Worm (Caenorhabditis elegans) whole organism, L4 larva: Measurements from ENCODE around the gene F42C5.9.
"Not testable (repeated sequence)": the region's sequence is repeated elsewhere in the genome, so short reads cannot be mapped to it uniquely, and the experiment has no call there.

Source experiments
- D1046.2 ChIP-seq: fragments of 200-800 bp; sonication (Bioruptor generic); IDR thresholded peaks from 2 replicates; pipeline ENCODE4 v1.3.6; 2022; ENCODE audit warnings: missing genetic modification characterization, missing compliant biosample characterization
- F10B5.3 ChIP-seq: sonication (generic microtip); optimal IDR thresholded peaks from 2 replicates; lab custom pipeline; 2016; ENCODE audit warnings: mild to moderate bottlenecking, missing genetic modification characterization, missing compliant biosample characterization
- F44E2.7 ChIP-seq: fragments of 200-800 bp; sonication (Bioruptor generic); IDR thresholded peaks from 2 replicates; pipeline ENCODE4 v2.1.2; 2022; ENCODE audit warnings: missing genetic modification characterization, missing compliant biosample characterization
- F49E8.2 ChIP-seq: sonication (generic microtip); optimal IDR thresholded peaks from 2 replicates; lab custom pipeline; 2016; ENCODE audit warnings: missing compliant biosample characterization, mild to moderate bottlenecking, missing genetic modification characterization, borderline replicate concordance
- T20F7.1 ChIP-seq: fragments of 200-800 bp; sonication (Bioruptor generic); optimal IDR thresholded peaks from 2 replicates; lab custom pipeline; 2018; ENCODE audit warnings: mild to moderate bottlenecking, missing genetic modification characterization, missing compliant biosample characterization
- T26A8.4 ChIP-seq: fragments of 200-800 bp; sonication (Bioruptor generic); IDR thresholded peaks from 2 replicates; pipeline ENCODE4 v1.3.6; 2022; ENCODE audit warnings: missing genetic modification characterization, missing compliant biosample characterization
- aha-1 ChIP-seq: fragments of 150-350 bp; peaks from one replicate; lab custom pipeline; 2014; ENCODE audit warnings: missing biosample characterization, missing genetic modification characterization
- aly-2 ChIP-seq: sonication (generic microtip); optimal IDR thresholded peaks from 2 replicates; lab custom pipeline; 2018; ENCODE audit warnings: missing biosample characterization, missing genetic modification characterization
- arid-1 ChIP-seq: fragments of 200-800 bp; sonication (Bioruptor generic); conservative IDR thresholded peaks from 2 replicates; pipeline ENCODE4 v1.3.6; 2022; ENCODE audit warnings: missing genetic modification reagents, missing genetic modification characterization, missing compliant biosample characterization
- ceh-28 ChIP-seq: fragments of 150-350 bp; optimal IDR thresholded peaks from 2 replicates; lab custom pipeline; 2014; ENCODE audit warnings: missing biosample characterization, missing genetic modification reagents, missing genetic modification characterization
- ceh-44 ChIP-seq: fragments of 200-800 bp; sonication (Bioruptor generic); IDR thresholded peaks from 2 replicates; pipeline ENCODE4 v1.3.6; 2022; ENCODE audit warnings: missing genetic modification reagents, missing genetic modification characterization, missing compliant biosample characterization
- ceh-82 ChIP-seq: sonication (generic microtip); optimal IDR thresholded peaks from 2 replicates; lab custom pipeline; 2017; ENCODE audit warnings: missing biosample characterization, missing genetic modification characterization
- ces-1 ChIP-seq: fragments of 150-350 bp; sonication (generic microtip); optimal IDR thresholded peaks from 4 replicates; lab custom pipeline; 2014; ENCODE audit warnings: missing biosample characterization, missing genetic modification reagents, missing genetic modification characterization
- cey-2 ChIP-seq: sonication (generic microtip); optimal IDR thresholded peaks from 3 replicates; lab custom pipeline; 2017; ENCODE audit warnings: missing genetic modification characterization, mild to moderate bottlenecking, missing compliant biosample characterization, antibody characterized with exemption, borderline replicate concordance; ENCODE audit not compliant: insufficient read depth
- daf-8 ChIP-seq: fragments of 200-800 bp; sonication (Bioruptor generic); IDR thresholded peaks from 2 replicates; pipeline ENCODE4 v1.3.6; 2022; ENCODE audit warnings: missing genetic modification characterization, missing compliant biosample characterization
- egl-27 ChIP-seq: sonication (generic microtip); optimal IDR thresholded peaks from 3 replicates; lab custom pipeline; 2017; ENCODE audit warnings: missing biosample characterization, missing genetic modification reagents, missing genetic modification characterization
- egl-43 ChIP-seq: fragments of 200-800 bp; sonication (Bioruptor generic); IDR thresholded peaks from 2 replicates; pipeline ENCODE4 v1.3.6; 2022; ENCODE audit warnings: missing genetic modification reagents, missing genetic modification characterization, missing compliant biosample characterization
- fos-1 ChIP-seq: fragments of 150-350 bp; optimal IDR thresholded peaks from 2 replicates; lab custom pipeline; 2014; ENCODE audit warnings: missing biosample characterization, missing genetic modification characterization
- hlh-11 ChIP-seq: fragments of 200-800 bp; sonication (Bioruptor generic); optimal IDR thresholded peaks from 2 replicates; lab custom pipeline; 2018; ENCODE audit warnings: mild to moderate bottlenecking, missing genetic modification characterization, missing compliant biosample characterization
- hmg-1.1 ChIP-seq: fragments of 200-800 bp; sonication (Bioruptor generic); IDR thresholded peaks from 2 replicates; pipeline ENCODE4 v1.3.6; 2022; ENCODE audit warnings: missing genetic modification reagents, missing genetic modification characterization, missing compliant biosample characterization
- lin-13 ChIP-seq: fragments of 150-350 bp; optimal IDR thresholded peaks from 2 replicates; lab custom pipeline; 2014; ENCODE audit warnings: missing biosample characterization, missing genetic modification reagents, missing genetic modification characterization
- lin-38 ChIP-seq: fragments of 200-800 bp; sonication (Bioruptor generic); IDR thresholded peaks from 2 replicates; pipeline ENCODE4 v1.3.6; 2022; ENCODE audit warnings: missing genetic modification reagents, missing genetic modification characterization, missing compliant biosample characterization
- madf-9 ChIP-seq: fragments of 200-800 bp; sonication (Bioruptor generic); conservative IDR thresholded peaks from 2 replicates; pipeline ENCODE4 v1.3.6; 2022; ENCODE audit warnings: missing genetic modification reagents, missing genetic modification characterization, missing compliant biosample characterization
- mdl-1 ChIP-seq, 2 experiments: fragments of 150-350 bp in 1 of 2; sonication (generic microtip) in 1 of 2; optimal IDR thresholded peaks; 2 replicates each; lab custom pipeline; 2014 to 2017; ENCODE audit warnings: missing biosample characterization in 2 of 2, missing genetic modification characterization in 2 of 2
- mep-1 ChIP-seq: fragments of 150-350 bp; sonication (generic microtip); optimal IDR thresholded peaks from 3 replicates; lab custom pipeline; 2014; ENCODE audit warnings: missing biosample characterization, missing genetic modification characterization
- mes-2 ChIP-seq: sonication (generic microtip); optimal IDR thresholded peaks from 2 replicates; lab custom pipeline; 2016; ENCODE audit warnings: missing genotype, mild to moderate bottlenecking, missing genetic modification characterization, missing compliant biosample characterization; ENCODE audit not compliant: poor library complexity, severe bottlenecking
- mxl-2 ChIP-seq: fragments of 200-800 bp; sonication (Bioruptor generic); conservative IDR thresholded peaks from 2 replicates; pipeline ENCODE4 v1.3.6; 2022; ENCODE audit warnings: missing genetic modification reagents, missing genetic modification characterization, missing compliant biosample characterization
- mxl-3 ChIP-seq: fragments of 200-800 bp; sonication (Bioruptor generic); optimal IDR thresholded peaks from 2 replicates; lab custom pipeline; 2018; ENCODE audit warnings: mild to moderate bottlenecking, missing genetic modification characterization, missing compliant biosample characterization
- nhr-102 ChIP-seq: sonication (generic microtip); optimal IDR thresholded peaks from 2 replicates; lab custom pipeline; 2016; ENCODE audit warnings: mild to moderate bottlenecking, missing genetic modification characterization, moderate library complexity, missing compliant biosample characterization
- nhr-237 ChIP-seq: sonication (generic microtip); optimal IDR thresholded peaks from 2 replicates; lab custom pipeline; 2017; ENCODE audit warnings: missing biosample characterization, missing genetic modification characterization
- nhr-42 ChIP-seq: fragments of 200-800 bp; sonication (Bioruptor generic); IDR thresholded peaks from 2 replicates; pipeline ENCODE4 v1.3.6; 2022; ENCODE audit warnings: missing genetic modification characterization, missing compliant biosample characterization
- nhr-77 ChIP-seq: fragments of 150-350 bp; optimal IDR thresholded peaks from 2 replicates; lab custom pipeline; 2014; ENCODE audit warnings: missing biosample characterization, missing genetic modification characterization
- pha-4 ChIP-seq, 2 experiments: fragments of 150-350 bp in 1 of 2; fragments of 200-800 bp in 1 of 2; sonication (Bioruptor generic) in 1 of 2; IDR thresholded peaks in 1 of 2; optimal IDR thresholded peaks in 1 of 2; 2 replicates each; pipeline versions ENCODE4 v1.3.6 to Lab custom; 2014 to 2022; ENCODE audit warnings: missing genetic modification characterization in 2 of 2, missing genetic modification reagents in 2 of 2, missing biosample characterization in 1 of 2, missing compliant biosample characterization in 1 of 2
- saeg-2 ChIP-seq: fragments of 200-800 bp; sonication (Bioruptor generic); IDR thresholded peaks from 2 replicates; pipeline ENCODE4 v1.3.6; 2022; ENCODE audit warnings: missing genetic modification reagents, missing genetic modification characterization, missing compliant biosample characterization
- set-16 ChIP-seq: fragments of 200-800 bp; sonication (Bioruptor generic); IDR thresholded peaks from 2 replicates; pipeline ENCODE4 v1.3.6; 2022; ENCODE audit warnings: missing genetic modification reagents, missing genetic modification characterization, missing compliant biosample characterization
- snpc-1.2 ChIP-seq: fragments of 200-800 bp; sonication (Bioruptor generic); IDR thresholded peaks from 2 replicates; pipeline ENCODE4 v1.3.6; 2022; ENCODE audit warnings: missing genetic modification reagents, missing genetic modification characterization, missing compliant biosample characterization
- snpc-4 ChIP-seq: fragments of 150-350 bp; optimal IDR thresholded peaks from 2 replicates; lab custom pipeline; 2014; ENCODE audit warnings: missing biosample characterization, missing genetic modification characterization
- tag-97 ChIP-seq: fragments of 200-800 bp; sonication (Bioruptor generic); IDR thresholded peaks from 2 replicates; pipeline ENCODE4 v1.3.6; 2022; ENCODE audit warnings: missing genetic modification characterization, missing compliant biosample characterization
- zfp-2 ChIP-seq: sonication (generic microtip); optimal IDR thresholded peaks from 2 replicates; lab custom pipeline; 2016; ENCODE audit warnings: mild to moderate bottlenecking, missing genetic modification characterization, missing compliant biosample characterization
- zip-2 ChIP-seq: fragments of 150-350 bp; optimal IDR thresholded peaks from 2 replicates; lab custom pipeline; 2014; ENCODE audit warnings: missing biosample characterization, missing genetic modification characterization
- ztf-11 ChIP-seq: fragments of 150-350 bp; optimal IDR thresholded peaks from 2 replicates; lab custom pipeline; 2014; ENCODE audit warnings: missing biosample characterization, missing genetic modification characterization

The F42C5.9 gene

DNA sequence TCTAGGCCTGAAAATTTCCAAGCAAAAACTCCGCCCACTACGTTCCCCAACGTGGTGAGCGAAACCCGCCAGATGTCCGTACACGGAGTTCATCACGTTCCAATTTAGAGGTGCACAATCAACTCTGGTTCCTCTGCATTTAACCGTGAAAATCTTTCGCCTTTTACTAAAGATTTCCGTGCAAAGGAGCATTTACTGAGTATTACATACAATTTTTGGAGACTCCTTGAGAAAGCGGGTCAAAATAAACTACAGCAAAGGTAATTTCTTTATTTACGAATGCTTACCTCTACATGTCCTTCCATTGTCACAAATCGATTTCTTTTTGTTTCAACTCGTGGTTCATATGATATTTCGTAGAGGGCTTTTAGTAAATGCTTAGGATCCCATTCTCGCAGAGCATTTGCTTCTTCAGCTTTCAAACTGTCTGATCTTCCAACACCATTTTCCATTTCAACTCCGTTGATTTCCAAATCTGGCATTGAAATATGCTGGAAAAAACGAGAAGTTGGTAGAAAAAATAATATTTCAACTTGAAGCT is at the start of gene F42C5.9 (continued):
- TF ChIP-seq pha-4 (GFP tag; IDR thresholded peaks at IDR 0.05; lab: Robert Waterston, UW) (no peak), pha-4 (tag; optimal IDR thresholded peaks at IDR 0.05; lab: Kevin White, UChicago) (no peak), aha-1 (peak; percentile 83), snpc-4 (peak; percentile 77), ceh-28 (no peak), F49E8.2 (tag; lab: Kevin White, UChicago) (peak; percentile 78), F10B5.3 (tag; lab: Kevin White, UChicago) (no peak), ztf-11 (no peak), T20F7.1 (no peak), madf-9 (no peak), snpc-1.2 (peak; percentile 93), D1046.2 (GFP tag; lab: Robert Waterston, UW) (no peak), aly-2 (tag; lab: Kevin White, UChicago) (peak; percentile 50), hlh-11 (tag; lab: Kevin White, UChicago) (peak; percentile 30), nhr-102 (tag; lab: Kevin White, UChicago) (peak; percentile 44), egl-43 (no peak), fos-1 (tag; lab: Kevin White, UChicago) (no peak), mes-2 (tag; lab: Kevin White, UChicago) (peak; percentile 36), ces-1 (GFP tag; lab: Kevin White, UChicago) (no peak), nhr-237 (tag; lab: Kevin White, UChicago) (no peak), nhr-77 (no peak), egl-27 (tag; lab: Kevin White, UChicago) (no peak), ceh-44 (GFP tag; lab: Robert Waterston, UW) (0 out of 2 replicates have a peak, but pooled peaks have one; percentile 70), saeg-2 (no peak), zfp-2 (no peak), lin-38 (peak; percentile 37; the same call in 1 of the 2 replicates), arid-1 (0 out of 2 replicates have a peak, but pooled peaks have one; percentile 36), set-16 (GFP tag; lab: Robert Waterston, UW) (no peak), hmg-1.1 (GFP tag; lab: Robert Waterston, UW) (no peak), mxl-3 (GFP tag; lab: Kevin White, UChicago) (no peak), T26A8.4 (GFP tag; lab: Robert Waterston, UW) (peak; percentile 69), zip-2 (tag; lab: Kevin White, UChicago) (no peak), lin-13 (GFP tag; lab: Kevin White, UChicago) (peak; percentile 35), daf-8 (GFP tag; lab: Robert Waterston, UW) (no peak), mxl-2 (GFP tag; lab: Robert Waterston, UW) (no peak), mep-1 (no peak), nhr-42 (no peak), mdl-1 (tag; optimal IDR thresholded peaks at IDR 0.05; lab: Kevin White, UChicago) (no peak), ceh-82 (tag; lab: Kevin White, UChicago) (no peak), F44E2.7 (GFP tag; lab: Robert Waterston, UW) (no peak)

DNA sequence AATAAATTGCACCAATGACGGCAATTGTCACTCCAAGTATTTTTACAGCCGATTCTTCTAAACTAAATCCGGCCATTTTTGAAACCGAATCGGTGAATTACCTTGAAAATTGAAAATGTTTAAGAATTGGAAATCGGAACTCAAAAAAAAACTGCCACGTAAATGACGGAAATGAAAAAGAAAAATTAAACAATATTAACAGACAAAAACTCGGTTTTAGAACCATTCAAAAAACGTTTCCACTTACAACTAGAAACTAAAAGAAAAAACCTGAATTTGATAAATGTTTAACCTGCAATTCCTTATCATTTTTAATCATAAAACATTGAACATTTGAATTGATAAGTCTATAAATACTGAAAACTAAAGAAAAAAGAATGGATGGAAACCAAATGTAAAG is 48.1 kb upstream of the F42C5.9 start, which contains the start of gene Y40C5A.4:
TSS of gene Y40C5A.4 (minus strand) at position 101 of the 400 bp plus-strand sequence.
- not testable (repeated sequence) for TF ChIP-seq cey-2 (tag; lab: Kevin White, UChicago); lin-38; tag-97 (GFP tag; lab: Robert Waterston, UW)
- TF ChIP-seq, all 104 proteins: peak for 0; not testable (repeated sequence) for 104
